Worm (Caenorhabditis elegans) whole organism, L4 larva: ENCODE results near the gene F20H11.4.

Experiments
- F10B5.3 ChIP-seq: sonication (generic microtip); optimal IDR thresholded peaks from 2 replicates; lab custom pipeline; 2016; ENCODE audit warnings: mild to moderate bottlenecking, missing genetic modification characterization, missing compliant biosample characterization
- R02D3.7 ChIP-seq: fragments of 150-350 bp; sonication (generic microtip); optimal IDR thresholded peaks from 3 replicates; lab custom pipeline; 2014; ENCODE audit warnings: missing biosample characterization, missing genetic modification characterization
- ama-1 ChIP-seq: fragments of 150-350 bp; optimal IDR thresholded peaks from 2 replicates; lab custom pipeline; 2014; ENCODE audit warnings: inconsistent platforms, mixed read lengths
- egl-27 ChIP-seq: sonication (generic microtip); optimal IDR thresholded peaks from 3 replicates; lab custom pipeline; 2017; ENCODE audit warnings: missing biosample characterization, missing genetic modification reagents, missing genetic modification characterization
- fos-1 ChIP-seq: fragments of 150-350 bp; optimal IDR thresholded peaks from 2 replicates; lab custom pipeline; 2014; ENCODE audit warnings: missing biosample characterization, missing genetic modification characterization
- lin-38 ChIP-seq: fragments of 200-800 bp; sonication (Bioruptor generic); IDR thresholded peaks from 2 replicates; pipeline ENCODE4 v1.3.6; 2022; ENCODE audit warnings: missing genetic modification reagents, missing genetic modification characterization, missing compliant biosample characterization
- lin-39 ChIP-seq: fragments of 150-350 bp; optimal IDR thresholded peaks from 2 replicates; lab custom pipeline; 2014; ENCODE audit warnings: missing biosample characterization, missing genetic modification reagents, missing genetic modification characterization
- nhr-237 ChIP-seq: sonication (generic microtip); optimal IDR thresholded peaks from 2 replicates; lab custom pipeline; 2017; ENCODE audit warnings: missing biosample characterization, missing genetic modification characterization
- nhr-25 ChIP-seq: sonication (generic microtip); optimal IDR thresholded peaks from 2 replicates; lab custom pipeline; 2017; ENCODE audit warnings: missing genetic modification characterization, mild to moderate bottlenecking, missing compliant biosample characterization, antibody characterized with exemption, moderate library complexity, borderline replicate concordance; ENCODE audit not compliant: insufficient read depth
- nhr-48 ChIP-seq: sonication (generic microtip); optimal IDR thresholded peaks from 2 replicates; lab custom pipeline; 2016; ENCODE audit warnings: mild to moderate bottlenecking, missing genetic modification characterization, missing compliant biosample characterization
- snpc-4 ChIP-seq: fragments of 150-350 bp; optimal IDR thresholded peaks from 2 replicates; lab custom pipeline; 2014; ENCODE audit warnings: missing biosample characterization, missing genetic modification characterization
- zip-11 ChIP-seq: fragments of 200-800 bp; sonication (Bioruptor generic); IDR thresholded peaks from 2 replicates; pipeline ENCODE4 v1.3.6; 2022; ENCODE audit warnings: missing genetic modification characterization, missing compliant biosample characterization

- TF ChIP-seq lin-39 (tag; lab: Kevin White, UChicago) = no peak
- TF ChIP-seq nhr-237 = no peak
- no peak for TF ChIP-seq ama-1 (lab: Kevin White, UChicago)
- TF ChIP-seq R02D3.7 = no peak
- no peak for TF ChIP-seq zip-11 (GFP tag; lab: Robert Waterston, UW)
- TF ChIP-seq snpc-4 (tag; lab: Kevin White, UChicago) = no peak
- no peak for TF ChIP-seq egl-27 (tag; lab: Kevin White, UChicago)
- no peak for TF ChIP-seq nhr-48 (tag; lab: Kevin White, UChicago)
- TF ChIP-seq nhr-25 (tag; lab: Kevin White, UChicago) = no peak
- no peak for TF ChIP-seq lin-38
- no peak for TF ChIP-seq F10B5.3 (tag; lab: Kevin White, UChicago)
- TF ChIP-seq fos-1 (tag; lab: Kevin White, UChicago) = no peak
Measured at ce11 chrIII:6578505-6578904, 29.9 kb upstream of the F20H11.4 start, which contains the start of gene F27B3.6.
